Worm (Caenorhabditis elegans) whole organism, young adult: ENCODE results near the gene mrpl-53.

Experiments used
- C17E4.6 ChIP-seq: fragments of 200-800 bp; sonication (Bioruptor generic); IDR thresholded peaks from 2 replicates; pipeline ENCODE4 v1.3.6; 2022; ENCODE audit warnings: missing genetic modification reagents, missing genetic modification characterization, missing compliant biosample characterization
- F22D6.2 ChIP-seq: sonication (generic microtip); optimal IDR thresholded peaks from 2 replicates; lab custom pipeline; 2016; ENCODE audit warnings: mild to moderate bottlenecking, missing genetic modification characterization, missing compliant biosample characterization
- F39B2.1 ChIP-seq: fragments of 200-800 bp; sonication (Bioruptor generic); IDR thresholded peaks from 2 replicates; pipeline ENCODE4 v1.3.6; 2022; ENCODE audit warnings: missing genetic modification reagents, missing genetic modification characterization, missing compliant biosample characterization
- F52B5.7 ChIP-seq: sonication (generic microtip); optimal IDR thresholded peaks from 2 replicates; lab custom pipeline; 2016; ENCODE audit warnings: mild to moderate bottlenecking, missing genetic modification characterization, missing compliant biosample characterization
- F57A8.1 ChIP-seq: fragments of 200-800 bp; sonication (Bioruptor generic); optimal IDR thresholded peaks from 2 replicates; lab custom pipeline; 2018; ENCODE audit warnings: mild to moderate bottlenecking, missing genetic modification characterization, moderate library complexity, missing compliant biosample characterization
- K11D2.4 ChIP-seq: fragments of 200-800 bp; sonication (Bioruptor generic); IDR thresholded peaks from 2 replicates; pipeline ENCODE4 v1.3.6; 2022; ENCODE audit warnings: missing genetic modification reagents, missing genetic modification characterization, missing compliant biosample characterization
- K12H6.12 ChIP-seq: fragments of 200-800 bp; sonication (Bioruptor generic); optimal IDR thresholded peaks from 2 replicates; lab custom pipeline; 2018; ENCODE audit warnings: mild to moderate bottlenecking, missing genetic modification characterization, missing compliant biosample characterization
- Y53G8AR.9 ChIP-seq: fragments of 200-800 bp; sonication (Bioruptor generic); conservative IDR thresholded peaks from 2 replicates; pipeline ENCODE4 v1.3.6; 2022; ENCODE audit warnings: missing genetic modification reagents, missing genetic modification characterization, missing compliant biosample characterization
- aptf-2 ChIP-seq: fragments of 200-800 bp; sonication (Bioruptor generic); conservative IDR thresholded peaks from 2 replicates; pipeline ENCODE4 v1.3.6; 2022; ENCODE audit warnings: missing genetic modification reagents, missing genetic modification characterization, missing compliant biosample characterization
- aptf-3 ChIP-seq: fragments of 200-800 bp; sonication (Bioruptor generic); IDR thresholded peaks from 2 replicates; pipeline ENCODE4 v1.3.6; 2022; ENCODE audit warnings: missing genetic modification characterization, missing compliant biosample characterization
- atf-7 ChIP-seq: sonication (generic microtip); optimal IDR thresholded peaks from 2 replicates; lab custom pipeline; 2017; ENCODE audit warnings: mild to moderate bottlenecking, missing genetic modification characterization, missing compliant biosample characterization
- attf-5 ChIP-seq: fragments of 200-800 bp; sonication (Bioruptor generic); optimal IDR thresholded peaks from 2 replicates; lab custom pipeline; 2018; ENCODE audit warnings: mild to moderate bottlenecking, missing genetic modification characterization, missing compliant biosample characterization
- bed-1 ChIP-seq: fragments of 200-800 bp; sonication (Bioruptor generic); IDR thresholded peaks from 2 replicates; pipeline ENCODE4 v1.3.6; 2022; ENCODE audit warnings: missing genetic modification reagents, missing genetic modification characterization, missing compliant biosample characterization
- cebp-2 ChIP-seq: fragments of 200-800 bp; sonication (Bioruptor generic); IDR thresholded peaks from 2 replicates; pipeline ENCODE4 v1.3.6; 2022; ENCODE audit warnings: missing genetic modification characterization, missing compliant biosample characterization
- ceh-100 ChIP-seq: fragments of 200-800 bp; sonication (Bioruptor generic); IDR thresholded peaks from 2 replicates; pipeline ENCODE4 v1.3.6; 2022; ENCODE audit warnings: missing genetic modification reagents, missing genetic modification characterization, missing compliant biosample characterization
- die-1 ChIP-seq: sonication (generic microtip); optimal IDR thresholded peaks from 2 replicates; lab custom pipeline; 2016; ENCODE audit warnings: missing genotype, mild to moderate bottlenecking, missing genetic modification characterization, missing compliant biosample characterization
- dox-1 ChIP-seq: fragments of 200-800 bp; sonication (Bioruptor generic); IDR thresholded peaks from 2 replicates; pipeline ENCODE4 v1.3.6; 2022; ENCODE audit warnings: missing genetic modification reagents, missing genetic modification characterization, missing compliant biosample characterization
- dpl-1 ChIP-seq: fragments of 150-350 bp; optimal IDR thresholded peaks from 2 replicates; lab custom pipeline; 2014; ENCODE audit warnings: missing biosample characterization, missing genetic modification reagents, missing genetic modification characterization
- ets-4 ChIP-seq: fragments of 200-800 bp; sonication (Bioruptor generic); optimal IDR thresholded peaks from 2 replicates; lab custom pipeline; 2018; ENCODE audit warnings: mild to moderate bottlenecking, missing genetic modification characterization, missing compliant biosample characterization
- him-1 ChIP-seq: sonication (generic microtip); optimal IDR thresholded peaks from 2 replicates; lab custom pipeline; 2016; ENCODE audit warnings: missing genotype, missing genetic modification reagents, missing genetic modification characterization, missing compliant biosample characterization
- hsf-1 ChIP-seq: fragments of 200-800 bp; sonication (Bioruptor generic); IDR thresholded peaks from 2 replicates; pipeline ENCODE4 v1.3.6; 2022; ENCODE audit warnings: missing genetic modification reagents, missing genetic modification characterization, missing compliant biosample characterization
- lir-1 ChIP-seq: fragments of 200-800 bp; sonication (Bioruptor generic); conservative IDR thresholded peaks from 2 replicates; pipeline ENCODE4 v1.3.6; 2022; ENCODE audit warnings: missing genetic modification reagents, missing genetic modification characterization, missing compliant biosample characterization
- lsl-1 ChIP-seq: fragments of 200-800 bp; sonication (Bioruptor generic); optimal IDR thresholded peaks from 2 replicates; lab custom pipeline; 2018; ENCODE audit warnings: mild to moderate bottlenecking, missing genetic modification characterization, moderate library complexity, missing compliant biosample characterization
- mxl-1 ChIP-seq: sonication (generic microtip); optimal IDR thresholded peaks from 2 replicates; lab custom pipeline; 2016; ENCODE audit warnings: missing genetic modification characterization, missing compliant biosample characterization
- nfya-1 ChIP-seq: sonication (generic microtip); optimal IDR thresholded peaks from 2 replicates; lab custom pipeline; 2017; ENCODE audit warnings: antibody characterized with exemption, missing compliant biosample characterization, missing genetic modification characterization, borderline replicate concordance; ENCODE audit not compliant: insufficient read depth
- nfyb-1 ChIP-seq: fragments of 200-800 bp; sonication (Bioruptor generic); IDR thresholded peaks from 2 replicates; pipeline ENCODE4 v1.3.6; 2022; ENCODE audit warnings: missing genetic modification reagents, missing genetic modification characterization, missing compliant biosample characterization
- nhr-120 ChIP-seq: fragments of 200-800 bp; sonication (Bioruptor generic); IDR thresholded peaks from 2 replicates; pipeline ENCODE4 v1.3.6; 2022; ENCODE audit warnings: missing genetic modification characterization, missing compliant biosample characterization
- nhr-90 ChIP-seq: sonication (generic microtip); optimal IDR thresholded peaks from 2 replicates; lab custom pipeline; 2016; ENCODE audit warnings: missing genotype, mild to moderate bottlenecking, missing genetic modification characterization, missing compliant biosample characterization
- pha-4 ChIP-seq: fragments of 150-350 bp; sonication (generic microtip); optimal IDR thresholded peaks from 2 replicates; lab custom pipeline; 2014; ENCODE audit warnings: missing biosample characterization, missing genetic modification reagents, missing genetic modification characterization
- rec-8 ChIP-seq, 2 experiments: sonication (generic microtip); optimal IDR thresholded peaks; 2 replicates each; lab custom pipeline; 2016; ENCODE audit warnings: mild to moderate bottlenecking in 2 of 2, missing genetic modification characterization in 2 of 2, missing genetic modification reagents in 2 of 2, missing genotype in 2 of 2, missing biosample characterization in 1 of 2, missing compliant biosample characterization in 1 of 2, moderate library complexity in 1 of 2
- rpc-1 ChIP-seq, 2 experiments: fragments of 150-350 bp in 1 of 2; sonication (generic microtip) in 1 of 2; optimal IDR thresholded peaks; 2 replicates each; lab custom pipeline; 2014 to 2018; ENCODE audit warnings: missing biosample characterization in 1 of 2, missing genetic modification characterization in 1 of 2, missing genetic modification reagents in 1 of 2, missing genotype in 1 of 2
- sdz-38 ChIP-seq: sonication (generic microtip); optimal IDR thresholded peaks from 2 replicates; lab custom pipeline; 2016; ENCODE audit warnings: missing genotype, missing genetic modification characterization, missing compliant biosample characterization
- tbx-9 ChIP-seq: sonication (generic microtip); optimal IDR thresholded peaks from 2 replicates; lab custom pipeline; 2016; ENCODE audit warnings: borderline replicate concordance, missing genetic modification characterization, inconsistent platforms, missing compliant biosample characterization
- ztf-26 ChIP-seq: sonication (generic microtip); optimal IDR thresholded peaks from 2 replicates; lab custom pipeline; 2017; ENCODE audit warnings: missing genetic modification characterization, missing compliant biosample characterization
- ztf-28 ChIP-seq: fragments of 200-800 bp; sonication (Bioruptor generic); IDR thresholded peaks from 2 replicates; pipeline ENCODE4 v1.3.6; 2022; ENCODE audit warnings: missing genetic modification reagents, missing genetic modification characterization, missing compliant biosample characterization

Gene mrpl-53

DNA sequence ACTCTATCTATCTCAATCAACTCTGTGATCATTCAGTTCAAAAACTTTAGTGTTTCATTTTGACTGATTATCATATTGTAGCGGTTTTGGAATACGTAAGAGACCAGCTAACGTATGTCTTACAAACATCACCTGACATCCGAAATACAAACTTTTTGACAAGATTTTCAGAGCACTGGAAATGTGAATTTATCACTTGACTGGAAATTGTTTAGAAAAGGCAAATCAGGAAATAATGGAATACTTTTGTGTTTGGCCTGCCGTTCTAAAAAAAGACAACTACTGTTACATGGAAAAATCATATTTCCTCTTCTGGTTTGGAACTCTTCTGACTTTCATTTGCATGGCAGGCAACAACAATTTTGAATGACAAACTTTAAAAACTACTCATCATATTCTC lies 45.9 kb upstream of the mrpl-53 start, which contains the start of gene F35H8.12:
TSS of gene F35H8.12 (plus strand) at position 301 of the 400 bp plus-strand sequence.
- TF ChIP-seq lsl-1 (GFP tag; lab: Kevin White, UChicago) = no peak
- no peak for TF ChIP-seq F39B2.1
- no peak for TF ChIP-seq dpl-1 (GFP tag; lab: Kevin White, UChicago)
- TF ChIP-seq F22D6.2 (tag; lab: Kevin White, UChicago) = no peak
- TF ChIP-seq nfyb-1 (GFP tag; lab: Robert Waterston, UW) = no peak
- TF ChIP-seq nhr-120 = no peak
- TF ChIP-seq lir-1 = no peak
- no peak for TF ChIP-seq bed-1
- TF ChIP-seq hsf-1 = no peak
- TF ChIP-seq die-1 (tag; lab: Kevin White, UChicago) = no peak
- no peak for TF ChIP-seq aptf-2 (GFP tag; lab: Robert Waterston, UW)
- TF ChIP-seq aptf-3 = no peak
- TF ChIP-seq K12H6.12 (tag; lab: Kevin White, UChicago) = no peak
- TF ChIP-seq attf-5 (GFP tag; lab: Kevin White, UChicago) = no peak
- no peak for TF ChIP-seq ztf-26
- no peak for TF ChIP-seq F57A8.1 (GFP tag; lab: Kevin White, UChicago)
- no peak for TF ChIP-seq K11D2.4 (GFP tag; lab: Robert Waterston, UW)
- TF ChIP-seq rpc-1 (optimal IDR thresholded peaks at IDR 0.05; lab: Kevin White, UChicago) = no peak
- TF ChIP-seq rpc-1 (tag; optimal IDR thresholded peaks at IDR 0.05; lab: Kevin White, UChicago) = no peak
- no peak for TF ChIP-seq nfya-1
- TF ChIP-seq ztf-28 (GFP tag; lab: Robert Waterston, UW) = no peak

DNA sequence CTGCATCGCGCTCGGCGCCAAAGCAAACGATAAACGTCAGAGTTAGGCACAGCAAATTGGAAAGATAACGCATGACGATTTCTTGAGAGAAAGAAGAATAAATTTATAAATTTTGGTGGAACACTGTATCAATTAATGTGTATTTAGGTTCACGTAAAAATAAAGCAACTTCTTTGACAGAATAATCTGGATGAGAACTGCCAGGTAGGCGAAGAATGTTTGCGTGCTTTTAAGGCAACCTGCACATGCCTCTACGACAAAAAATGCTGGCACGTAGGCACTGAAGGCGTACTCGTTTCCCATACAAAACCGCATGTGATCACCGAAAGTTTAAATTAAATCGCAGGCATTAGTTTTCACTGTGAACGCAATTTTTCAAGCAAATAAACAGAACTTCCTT lies 44.2 kb upstream of the mrpl-53 start, which contains the start of gene F35H8.1:
TSS of gene F35H8.1 (minus strand) at position 101 of the 400 bp plus-strand sequence.
- no peak for TF ChIP-seq bed-1
- no peak for TF ChIP-seq attf-5 (GFP tag; lab: Kevin White, UChicago)
- TF ChIP-seq sdz-38 = no peak
- no peak for TF ChIP-seq F22D6.2 (tag; lab: Kevin White, UChicago)
- no peak for TF ChIP-seq him-1 (tag; lab: Kevin White, UChicago)
- TF ChIP-seq dox-1 (GFP tag; lab: Robert Waterston, UW) = no peak
- TF ChIP-seq mxl-1 (tag; lab: Kevin White, UChicago) = no peak
- TF ChIP-seq C17E4.6 (GFP tag; lab: Robert Waterston, UW) = no peak
- no peak for TF ChIP-seq Y53G8AR.9 (GFP tag; lab: Robert Waterston, UW)
- no peak for TF ChIP-seq pha-4 (tag; lab: Kevin White, UChicago)
- no peak for TF ChIP-seq cebp-2 (GFP tag; lab: Robert Waterston, UW)

DNA sequence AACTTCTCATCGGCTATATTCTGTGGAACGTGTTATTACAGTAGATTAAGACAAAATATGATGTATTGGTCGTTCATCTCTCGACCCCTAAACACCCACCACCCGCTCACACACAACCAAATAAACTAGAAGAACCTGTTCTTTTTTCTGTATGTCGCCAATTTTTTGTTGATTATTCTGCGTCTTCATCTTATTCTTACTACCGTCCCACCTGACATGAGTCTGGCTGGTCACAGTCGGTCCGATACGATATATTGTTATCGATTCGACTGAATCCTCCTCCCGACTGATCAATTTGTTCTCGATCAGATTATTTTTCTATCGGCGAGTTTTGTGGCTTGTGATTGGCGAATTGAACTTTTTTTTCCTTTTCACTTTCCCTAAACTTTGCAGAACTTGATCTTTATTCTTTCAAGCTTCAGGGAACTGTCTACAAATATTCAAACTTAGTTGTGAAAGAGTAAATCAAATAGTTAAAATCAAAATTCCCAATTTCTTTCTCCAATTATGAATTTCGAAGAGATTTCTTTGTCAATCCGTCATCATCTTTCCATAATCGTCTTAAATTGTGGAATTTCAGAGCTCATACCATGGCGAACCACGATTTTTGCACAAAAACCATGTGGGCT lies 42.4 kb upstream of the mrpl-53 start, which contains the start of gene F35H8.2:
TSS of gene F35H8.2 (plus strand) at position 579 of the 629 bp plus-strand sequence.
- TF ChIP-seq ceh-100 (GFP tag; lab: Robert Waterston, UW) = no peak
- no peak for TF ChIP-seq atf-7 (tag; lab: Kevin White, UChicago)
- TF ChIP-seq nfyb-1 (GFP tag; lab: Robert Waterston, UW) = no peak
- no peak for TF ChIP-seq ets-4 (GFP tag; lab: Kevin White, UChicago)
- no peak for TF ChIP-seq rec-8 (tag; optimal IDR thresholded peaks at IDR 0.05; lab: Kevin White, UChicago)
- TF ChIP-seq F52B5.7 (tag; lab: Kevin White, UChicago) = no peak
- TF ChIP-seq nhr-90 = no peak
- TF ChIP-seq ztf-28 (GFP tag; lab: Robert Waterston, UW) = no peak
- TF ChIP-seq tbx-9 (tag; lab: Kevin White, UChicago) = no peak
- no peak for TF ChIP-seq dpl-1 (GFP tag; lab: Kevin White, UChicago)
